Worm (Caenorhabditis elegans) whole organism, late embryonic: ENCODE measurements around the gene C49C8.1.

Experiments
- ama-1 ChIP-seq: fragments of 150-350 bp; optimal IDR thresholded peaks from 2 replicates; lab custom pipeline; 2014
- ceh-18 ChIP-seq: sonication (generic microtip); optimal IDR thresholded peaks from 2 replicates; lab custom pipeline; 2016; ENCODE audit warnings: missing genetic modification characterization, missing compliant biosample characterization
- ceh-48 ChIP-seq: sonication (generic microtip); optimal IDR thresholded peaks from 2 replicates; lab custom pipeline; 2016; ENCODE audit warnings: missing genetic modification characterization, inconsistent platforms, missing compliant biosample characterization
- ets-4 ChIP-seq: sonication (generic microtip); optimal IDR thresholded peaks from 2 replicates; lab custom pipeline; 2016; ENCODE audit warnings: missing genetic modification characterization, missing compliant biosample characterization
- fax-1 ChIP-seq: sonication (generic microtip); optimal IDR thresholded peaks from 2 replicates; lab custom pipeline; 2016; ENCODE audit warnings: missing genotype, missing genetic modification characterization, missing compliant biosample characterization
- fkh-10 ChIP-seq: fragments of 150-350 bp; optimal IDR thresholded peaks from 2 replicates; lab custom pipeline; 2014; ENCODE audit warnings: missing biosample characterization, missing genetic modification reagents, missing genetic modification characterization
- fkh-6 ChIP-seq: sonication (generic microtip); optimal IDR thresholded peaks from 2 replicates; lab custom pipeline; 2016; ENCODE audit warnings: missing genetic modification characterization, missing compliant biosample characterization
- hlh-6 ChIP-seq: sonication (generic microtip); optimal IDR thresholded peaks from 2 replicates; lab custom pipeline; 2016; ENCODE audit warnings: missing genotype, missing genetic modification characterization, missing compliant biosample characterization
- pat-9 ChIP-seq: fragments of 200-800 bp; sonication (Bioruptor generic); optimal IDR thresholded peaks from 2 replicates; lab custom pipeline; 2018; ENCODE audit warnings: mild to moderate bottlenecking, missing genetic modification characterization, moderate library complexity, missing compliant biosample characterization
- pqm-1 ChIP-seq: sonication (generic microtip); optimal IDR thresholded peaks from 2 replicates; lab custom pipeline; 2016; ENCODE audit warnings: missing genetic modification characterization, missing compliant biosample characterization
- rnt-1 ChIP-seq: sonication (generic microtip); optimal IDR thresholded peaks from 2 replicates; lab custom pipeline; 2016; ENCODE audit warnings: missing genetic modification characterization, missing compliant biosample characterization
- unc-86 ChIP-seq: sonication (generic microtip); optimal IDR thresholded peaks from 2 replicates; lab custom pipeline; 2016; ENCODE audit warnings: missing genetic modification characterization, missing compliant biosample characterization

- no peak for TF ChIP-seq fkh-10
- TF ChIP-seq unc-86 = no peak
- TF ChIP-seq pqm-1 (tag; lab: Kevin White, UChicago) = no peak
- no peak for TF ChIP-seq ceh-18 (tag; lab: Kevin White, UChicago)
- no peak for TF ChIP-seq fax-1 (tag; lab: Kevin White, UChicago)
- TF ChIP-seq pat-9 (tag; lab: Kevin White, UChicago) = no peak
- TF ChIP-seq ceh-48 (tag; lab: Kevin White, UChicago) = no peak
- TF ChIP-seq ama-1 = no peak
- no peak for TF ChIP-seq rnt-1
- no peak for TF ChIP-seq fkh-6
- TF ChIP-seq ets-4 (tag; lab: Kevin White, UChicago) = no peak
- TF ChIP-seq hlh-6 (tag; lab: Kevin White, UChicago) = no peak
These were observed 32.6 kb downstream of the C49C8.1 start for ce11 chrIV:8686966-8687365.
